Worm (Caenorhabditis elegans) whole organism, young adult: ENCODE data around the gene rcan-1.
"Not testable (repeated sequence)": the region's sequence is repeated elsewhere in the genome, so short reads cannot be mapped to it uniquely, and the experiment has no call there.

Experiments used
- B0019.2 ChIP-seq: fragments of 200-800 bp; sonication (Bioruptor generic); conservative IDR thresholded peaks from 2 replicates; pipeline ENCODE4 v1.3.6; 2022; ENCODE audit warnings: missing genetic modification reagents, missing genetic modification characterization, missing compliant biosample characterization
- C17E4.6 ChIP-seq: fragments of 200-800 bp; sonication (Bioruptor generic); IDR thresholded peaks from 2 replicates; pipeline ENCODE4 v1.3.6; 2022; ENCODE audit warnings: missing genetic modification reagents, missing genetic modification characterization, missing compliant biosample characterization
- D2030.7 ChIP-seq: fragments of 200-800 bp; sonication (Bioruptor generic); IDR thresholded peaks from 2 replicates; pipeline ENCODE4 v1.3.6; 2022; ENCODE audit warnings: missing genetic modification reagents, missing genetic modification characterization, missing compliant biosample characterization
- F33H1.4 ChIP-seq: fragments of 200-800 bp; sonication (Bioruptor generic); IDR thresholded peaks from 2 replicates; pipeline ENCODE4 v1.3.6; 2022; ENCODE audit warnings: missing genetic modification reagents, missing genetic modification characterization, missing compliant biosample characterization
- F39B2.1 ChIP-seq: fragments of 200-800 bp; sonication (Bioruptor generic); IDR thresholded peaks from 2 replicates; pipeline ENCODE4 v1.3.6; 2022; ENCODE audit warnings: missing genetic modification reagents, missing genetic modification characterization, missing compliant biosample characterization
- K11D2.4 ChIP-seq: fragments of 200-800 bp; sonication (Bioruptor generic); IDR thresholded peaks from 2 replicates; pipeline ENCODE4 v1.3.6; 2022; ENCODE audit warnings: missing genetic modification reagents, missing genetic modification characterization, missing compliant biosample characterization
- Y53G8AR.9 ChIP-seq: fragments of 200-800 bp; sonication (Bioruptor generic); conservative IDR thresholded peaks from 2 replicates; pipeline ENCODE4 v1.3.6; 2022; ENCODE audit warnings: missing genetic modification reagents, missing genetic modification characterization, missing compliant biosample characterization
- Y56A3A.18 ChIP-seq: fragments of 200-800 bp; sonication (Bioruptor generic); IDR thresholded peaks from 2 replicates; pipeline ENCODE4 v1.3.6; 2022; ENCODE audit warnings: missing genetic modification reagents, missing genetic modification characterization, missing compliant biosample characterization
- aptf-2 ChIP-seq: fragments of 200-800 bp; sonication (Bioruptor generic); conservative IDR thresholded peaks from 2 replicates; pipeline ENCODE4 v1.3.6; 2022; ENCODE audit warnings: missing genetic modification reagents, missing genetic modification characterization, missing compliant biosample characterization
- attf-3 ChIP-seq: fragments of 200-800 bp; sonication (Bioruptor generic); conservative IDR thresholded peaks from 2 replicates; pipeline ENCODE4 v1.3.6; 2022; ENCODE audit warnings: missing genetic modification reagents, missing genetic modification characterization, missing compliant biosample characterization
- attf-6 ChIP-seq: fragments of 200-800 bp; sonication (Bioruptor generic); IDR thresholded peaks from 2 replicates; pipeline ENCODE4 v1.3.6; 2022; ENCODE audit warnings: missing genetic modification reagents, missing genetic modification characterization, missing compliant biosample characterization
- bed-2 ChIP-seq: fragments of 200-800 bp; sonication (Bioruptor generic); IDR thresholded peaks from 2 replicates; pipeline ENCODE4 v1.3.6; 2022; ENCODE audit warnings: missing genetic modification reagents, missing genetic modification characterization, missing compliant biosample characterization
- cebp-1 ChIP-seq, 2 experiments: fragments of 200-800 bp in 1 of 2; sonication (Bioruptor generic) in 1 of 2; sonication (generic microtip) in 1 of 2; IDR thresholded peaks in 1 of 2; optimal IDR thresholded peaks in 1 of 2; 2 replicates each; pipeline versions ENCODE4 v1.3.6 to Lab custom; 2017 to 2022; ENCODE audit warnings: missing compliant biosample characterization in 2 of 2, missing genetic modification characterization in 2 of 2, mild to moderate bottlenecking in 1 of 2, missing genetic modification reagents in 1 of 2, moderate library complexity in 1 of 2
- ceh-100 ChIP-seq: fragments of 200-800 bp; sonication (Bioruptor generic); IDR thresholded peaks from 2 replicates; pipeline ENCODE4 v1.3.6; 2022; ENCODE audit warnings: missing genetic modification reagents, missing genetic modification characterization, missing compliant biosample characterization
- ceh-40 ChIP-seq: fragments of 200-800 bp; sonication (Bioruptor generic); IDR thresholded peaks from 2 replicates; pipeline ENCODE4 v1.3.6; 2022; ENCODE audit warnings: missing genetic modification characterization, missing compliant biosample characterization
- ceh-91 ChIP-seq: fragments of 200-800 bp; sonication (Bioruptor generic); IDR thresholded peaks from 2 replicates; pipeline ENCODE4 v1.3.6; 2022; ENCODE audit warnings: missing genetic modification reagents, missing genetic modification characterization, missing compliant biosample characterization
- dox-1 ChIP-seq: fragments of 200-800 bp; sonication (Bioruptor generic); IDR thresholded peaks from 2 replicates; pipeline ENCODE4 v1.3.6; 2022; ENCODE audit warnings: missing genetic modification reagents, missing genetic modification characterization, missing compliant biosample characterization
- egrh-3 ChIP-seq: fragments of 200-800 bp; sonication (Bioruptor generic); IDR thresholded peaks from 2 replicates; pipeline ENCODE4 v1.3.6; 2022; ENCODE audit warnings: missing genetic modification reagents, missing genetic modification characterization, missing compliant biosample characterization
- ekl-4 ChIP-seq: fragments of 200-800 bp; sonication (Bioruptor generic); IDR thresholded peaks from 2 replicates; pipeline ENCODE4 v1.3.6; 2022; ENCODE audit warnings: missing genetic modification reagents, missing genetic modification characterization, missing compliant biosample characterization
- him-1 ChIP-seq: sonication (generic microtip); optimal IDR thresholded peaks from 2 replicates; lab custom pipeline; 2016; ENCODE audit warnings: missing genotype, missing genetic modification reagents, missing genetic modification characterization, missing compliant biosample characterization
- hmg-1.2 ChIP-seq: fragments of 200-800 bp; sonication (Bioruptor generic); IDR thresholded peaks from 2 replicates; pipeline ENCODE4 v1.3.6; 2022; ENCODE audit warnings: missing genetic modification reagents, missing genetic modification characterization, missing compliant biosample characterization
- hmg-20 ChIP-seq: fragments of 200-800 bp; sonication (Bioruptor generic); IDR thresholded peaks from 2 replicates; pipeline ENCODE4 v1.3.6; 2022; ENCODE audit warnings: missing genetic modification reagents, missing genetic modification characterization, missing compliant biosample characterization
- hsf-1 ChIP-seq: fragments of 200-800 bp; sonication (Bioruptor generic); IDR thresholded peaks from 2 replicates; pipeline ENCODE4 v1.3.6; 2022; ENCODE audit warnings: missing genetic modification reagents, missing genetic modification characterization, missing compliant biosample characterization
- let-526 ChIP-seq: fragments of 200-800 bp; sonication (Bioruptor generic); IDR thresholded peaks from 2 replicates; pipeline ENCODE4 v1.3.6; 2022; ENCODE audit warnings: missing genetic modification reagents, missing genetic modification characterization, missing compliant biosample characterization
- let-607 ChIP-seq, 2 experiments: fragments of 200-800 bp in 1 of 2; sonication (Bioruptor generic) in 1 of 2; sonication (generic microtip) in 1 of 2; optimal IDR thresholded peaks; 2 replicates each; lab custom pipeline; 2016 to 2018; ENCODE audit warnings: mild to moderate bottlenecking in 2 of 2, missing compliant biosample characterization in 2 of 2, missing genetic modification characterization in 2 of 2, moderate library complexity in 2 of 2, missing genotype in 1 of 2
- lin-26 ChIP-seq: fragments of 200-800 bp; sonication (Bioruptor generic); IDR thresholded peaks from 2 replicates; pipeline ENCODE4 v1.3.6; 2022; ENCODE audit warnings: missing genetic modification reagents, missing genetic modification characterization, missing compliant biosample characterization
- lin-54 ChIP-seq: fragments of 200-800 bp; sonication (Bioruptor generic); optimal IDR thresholded peaks from 2 replicates; lab custom pipeline; 2018; ENCODE audit warnings: mild to moderate bottlenecking, missing genetic modification characterization, missing compliant biosample characterization
- lir-1 ChIP-seq: fragments of 200-800 bp; sonication (Bioruptor generic); conservative IDR thresholded peaks from 2 replicates; pipeline ENCODE4 v1.3.6; 2022; ENCODE audit warnings: missing genetic modification reagents, missing genetic modification characterization, missing compliant biosample characterization
- lsl-1 ChIP-seq: fragments of 200-800 bp; sonication (Bioruptor generic); optimal IDR thresholded peaks from 2 replicates; lab custom pipeline; 2018; ENCODE audit warnings: mild to moderate bottlenecking, missing genetic modification characterization, moderate library complexity, missing compliant biosample characterization
- madf-3 ChIP-seq: fragments of 200-800 bp; sonication (Bioruptor generic); IDR thresholded peaks from 2 replicates; pipeline ENCODE4 v1.3.6; 2022; ENCODE audit warnings: missing genetic modification reagents, missing genetic modification characterization, missing compliant biosample characterization
- madf-6 ChIP-seq: fragments of 200-800 bp; sonication (Bioruptor generic); IDR thresholded peaks from 2 replicates; pipeline ENCODE4 v1.3.6; 2022; ENCODE audit warnings: missing genetic modification reagents, missing genetic modification characterization, missing compliant biosample characterization
- madf-8 ChIP-seq: fragments of 200-800 bp; sonication (Bioruptor generic); conservative IDR thresholded peaks from 2 replicates; pipeline ENCODE4 v1.3.6; 2022; ENCODE audit warnings: missing genetic modification reagents, missing genetic modification characterization, missing compliant biosample characterization
- mcd-1 ChIP-seq: fragments of 200-800 bp; sonication (Bioruptor generic); IDR thresholded peaks from 2 replicates; pipeline ENCODE4 v1.3.6; 2022; ENCODE audit warnings: missing genetic modification reagents, missing genetic modification characterization, missing compliant biosample characterization
- nfyb-1 ChIP-seq: fragments of 200-800 bp; sonication (Bioruptor generic); IDR thresholded peaks from 2 replicates; pipeline ENCODE4 v1.3.6; 2022; ENCODE audit warnings: missing genetic modification reagents, missing genetic modification characterization, missing compliant biosample characterization
- pbrm-1 ChIP-seq: fragments of 200-800 bp; sonication (Bioruptor generic); IDR thresholded peaks from 2 replicates; pipeline ENCODE4 v1.3.6; 2022; ENCODE audit warnings: missing genetic modification reagents, missing genetic modification characterization, missing compliant biosample characterization
- rcor-1 ChIP-seq: fragments of 200-800 bp; sonication (Bioruptor generic); IDR thresholded peaks from 2 replicates; pipeline ENCODE4 v1.3.6; 2022; ENCODE audit warnings: missing genetic modification reagents, missing genetic modification characterization, missing compliant biosample characterization
- snpc-1.1 ChIP-seq: sonication (generic microtip); optimal IDR thresholded peaks from 2 replicates; lab custom pipeline; 2017; ENCODE audit warnings: missing genetic modification characterization, mild to moderate bottlenecking, missing compliant biosample characterization, antibody characterized with exemption, moderate library complexity, missing genotype, missing genetic modification reagents; ENCODE audit not compliant: insufficient read depth
- snpc-4 ChIP-seq, 5 experiments: fragments of 150-350 bp in 1 of 5; sonication (generic microtip) in 4 of 5; optimal IDR thresholded peaks; 2 replicates each; lab custom pipeline; 2014 to 2018; ENCODE audit warnings: missing genetic modification characterization in 5 of 5, missing biosample characterization in 3 of 5, antibody characterized with exemption in 2 of 5, mild to moderate bottlenecking in 2 of 5, missing compliant biosample characterization in 2 of 5, missing genotype in 2 of 5, moderate library complexity in 2 of 5, missing genetic modification reagents in 1 of 5
- tbp1 ChIP-seq: fragments of 200-800 bp; sonication (Bioruptor generic); optimal IDR thresholded peaks from 2 replicates; lab custom pipeline; 2018; ENCODE audit warnings: mild to moderate bottlenecking, missing genetic modification characterization, missing compliant biosample characterization
- zfh-2 ChIP-seq: fragments of 200-800 bp; sonication (Bioruptor generic); conservative IDR thresholded peaks from 2 replicates; pipeline ENCODE4 v1.3.6; 2022; ENCODE audit warnings: missing genetic modification reagents, missing genetic modification characterization, missing compliant biosample characterization
- ztf-25 ChIP-seq: fragments of 200-800 bp; sonication (Bioruptor generic); IDR thresholded peaks from 2 replicates; pipeline ENCODE4 v1.3.6; 2022; ENCODE audit warnings: missing genetic modification reagents, missing genetic modification characterization, missing compliant biosample characterization
- ztf-28 ChIP-seq: fragments of 200-800 bp; sonication (Bioruptor generic); IDR thresholded peaks from 2 replicates; pipeline ENCODE4 v1.3.6; 2022; ENCODE audit warnings: missing genetic modification reagents, missing genetic modification characterization, missing compliant biosample characterization

rcan-1 gene

DNA sequence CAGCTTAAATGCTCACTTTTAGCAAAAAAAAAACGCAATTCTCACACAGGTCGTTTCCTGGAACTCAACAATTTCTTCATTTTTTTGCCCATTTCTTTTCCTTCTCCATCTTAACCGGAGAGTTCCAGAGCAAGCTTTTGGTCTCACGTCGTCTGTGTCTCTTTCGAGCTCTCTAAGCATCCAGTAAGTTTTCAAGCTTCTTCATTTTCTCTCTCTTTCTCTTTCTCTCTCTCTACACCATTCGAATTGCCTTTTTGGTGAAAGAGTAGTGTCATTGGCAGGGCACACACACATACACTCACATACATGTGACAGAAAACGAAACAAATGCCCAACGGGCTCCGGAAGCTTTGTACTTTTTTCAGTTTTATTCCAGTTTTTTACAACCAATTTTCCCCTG is 44.0 kb downstream of the rcan-1 start:
- TF ChIP-seq cebp-1 (GFP tag; IDR thresholded peaks at IDR 0.05; lab: Robert Waterston, UW) (no peak), cebp-1 (tag; optimal IDR thresholded peaks at IDR 0.05; lab: Kevin White, UChicago) (peak; percentile 6), snpc-4 (GFP tag; optimal IDR thresholded peaks at IDR 0.05; lab: Kevin White, UChicago) (no peak), snpc-4 (tag; optimal IDR thresholded peaks at IDR 0.05; lab: Kevin White, UChicago) (peak in 1 of 4 experiments; percentile 59), hmg-1.2 (peak; percentile 52; the same call in 1 of the 2 replicates), let-607 (tag; optimal IDR thresholded peaks at IDR 0.05; lab: Kevin White, UChicago) (no peak)

ce11 chrIII:5637297-5637876 is 46.5 kb downstream of the rcan-1 start:
- TF ChIP-seq rcor-1 (GFP tag; lab: Robert Waterston, UW) (peak; percentile 93), lin-54 (GFP tag; lab: Kevin White, UChicago) (peak; percentile 30), Y53G8AR.9 (peak; percentile 87), cebp-1 (GFP tag; IDR thresholded peaks at IDR 0.05; lab: Robert Waterston, UW) (0 out of 2 replicates have a peak, but pooled peaks have one; percentile 10), Y56A3A.18 (GFP tag; lab: Robert Waterston, UW) (peak; percentile 95; the same call in 1 of the 2 replicates), egrh-3 (GFP tag; lab: Robert Waterston, UW) (peak; percentile 100), madf-3 (GFP tag; lab: Robert Waterston, UW) (0 out of 2 replicates have a peak, but pooled peaks have one; percentile 40), tbp1 (peak; percentile 72), him-1 (tag; lab: Kevin White, UChicago) (peak; percentile 56), madf-6 (peak; percentile 95), lin-26 (GFP tag; lab: Robert Waterston, UW) (peak; percentile 86), F33H1.4 (peak; percentile 87), D2030.7 (GFP tag; lab: Robert Waterston, UW) (peak; percentile 98), K11D2.4 (GFP tag; lab: Robert Waterston, UW) (peak; percentile 63), bed-2 (GFP tag; lab: Robert Waterston, UW) (peak; percentile 73; the same call in 1 of the 2 replicates), ekl-4 (GFP tag; lab: Robert Waterston, UW) (peak; percentile 91), C17E4.6 (peak; percentile 85), snpc-1.1 (peak; percentile 68), nfyb-1 (GFP tag; lab: Robert Waterston, UW) (peak; percentile 90), F39B2.1 (GFP tag; lab: Robert Waterston, UW) (peak; percentile 91; the same call in 1 of the 2 replicates), hmg-20 (GFP tag; lab: Robert Waterston, UW) (peak; percentile 37; the same call in 1 of the 2 replicates), attf-3 (GFP tag; lab: Robert Waterston, UW) (peak; percentile 79), ztf-25 (GFP tag; lab: Robert Waterston, UW) (peak; percentile 71; the same call in 1 of the 2 replicates), ceh-40 (peak; percentile 77; the same call in 1 of the 2 replicates), attf-6 (GFP tag; lab: Robert Waterston, UW) (peak; percentile 90), mcd-1 (GFP tag; lab: Robert Waterston, UW) (peak; percentile 90), zfh-2 (peak; percentile 67), ztf-28 (GFP tag; lab: Robert Waterston, UW) (peak; percentile 81), B0019.2 (GFP tag; lab: Robert Waterston, UW) (peak; percentile 83), dox-1 (peak; percentile 96), let-526 (GFP tag; lab: Robert Waterston, UW) (0 out of 2 replicates have a peak, but pooled peaks have one; percentile 40), pbrm-1 (GFP tag; lab: Robert Waterston, UW) (peak; percentile 100), hmg-1.2 (peak; percentile 64), lir-1 (GFP tag; lab: Robert Waterston, UW) (peak; percentile 50; the same call in 1 of the 2 replicates), lsl-1 (GFP tag; lab: Kevin White, UChicago) (peak; percentile 53), madf-8 (GFP tag; lab: Robert Waterston, UW) (peak; percentile 91), aptf-2 (peak; percentile 64; the same call in 1 of the 2 replicates), hsf-1 (peak; percentile 81), ceh-91 (GFP tag; lab: Robert Waterston, UW) (peak; percentile 82), ceh-100 (peak; percentile 73), snpc-4 (GFP tag; optimal IDR thresholded peaks at IDR 0.05; lab: Kevin White, UChicago) (peak; percentile 23), snpc-4 (tag; optimal IDR thresholded peaks at IDR 0.05; lab: Kevin White, UChicago) (peak in 3 of 4 experiments; percentile 67 to 92 (median 81))
- TF ChIP-seq cebp-1 (tag; optimal IDR thresholded peaks at IDR 0.05; lab: Kevin White, UChicago) = not testable (repeated sequence)
